Fruit fly (Drosophila melanogaster): ENCODE measurements around the gene CG18858.
"Not testable (repeated sequence)": the region's sequence is repeated elsewhere in the genome, so short reads cannot be mapped to it uniquely, and the experiment has no call there.

CG18858 gene

dm6 chr2L:20458975-20459374 lies at the start of gene CG18858, which contains the start of gene Cdc23:
Gene CG18858, minus strand, starts transcription at chr2L:20459075.
Gene Cdc23, plus strand, starts transcription at chr2L:20459342.
- not testable (repeated sequence) for TF ChIP-seq ttk, h, Myc (optimal IDR thresholded peaks at IDR 0.05)

dm6 chr2L:20494423-20495052 lies 35.7 kb upstream of the CG18858 start, which contains the start of gene CG34007:
Gene CG34007, plus strand, starts transcription at chr2L:20495030.
- no peak for TF ChIP-seq psq (optimal IDR thresholded peaks at IDR 0.05)

dm6 chr2L:20488128-20488527 lies 29.3 kb upstream of the CG18858 start:
- TF ChIP-seq Sin3A (optimal IDR thresholded peaks at IDR 0.05) (no peak), insv (optimal IDR thresholded peaks at IDR 0.05) (no peak), psq (optimal IDR thresholded peaks at IDR 0.05) (no peak)

- TF ChIP-seq Sin3A (optimal IDR thresholded peaks at IDR 0.05), result no peak
- TF ChIP-seq insv (optimal IDR thresholded peaks at IDR 0.05), result no peak
- TF ChIP-seq Myc (optimal IDR thresholded peaks at IDR 0.05), result no peak
- TF ChIP-seq psq (optimal IDR thresholded peaks at IDR 0.05), result no peak
- TF ChIP-seq ttk (optimal IDR thresholded peaks at IDR 0.05), result no peak
Measured at dm6 chr2L:20487723-20488122, 28.8 kb upstream of the CG18858 start.

dm6 chr2L:20486752-20487141 lies 27.9 kb upstream of the CG18858 start:
- TF ChIP-seq ttk (optimal IDR thresholded peaks at IDR 0.05) (no peak), Myc (optimal IDR thresholded peaks at IDR 0.05) (no peak), Sin3A (optimal IDR thresholded peaks at IDR 0.05) (no peak), h (optimal IDR thresholded peaks at IDR 0.05) (no peak), psq (optimal IDR thresholded peaks at IDR 0.05) (no peak), insv (optimal IDR thresholded peaks at IDR 0.05) (no peak)

dm6 chr2L:20486050-20486751 lies 27.3 kb upstream of the CG18858 start:
- no peak for TF ChIP-seq h (optimal IDR thresholded peaks at IDR 0.05)
- no peak for TF ChIP-seq insv (optimal IDR thresholded peaks at IDR 0.05)
- no peak for TF ChIP-seq ttk (optimal IDR thresholded peaks at IDR 0.05)
- no peak for TF ChIP-seq Sin3A (optimal IDR thresholded peaks at IDR 0.05)
- no peak for TF ChIP-seq psq (optimal IDR thresholded peaks at IDR 0.05)
- TF ChIP-seq Myc (optimal IDR thresholded peaks at IDR 0.05), result no peak

- TF ChIP-seq insv (optimal IDR thresholded peaks at IDR 0.05), result no peak
- no peak for TF ChIP-seq psq (optimal IDR thresholded peaks at IDR 0.05)
- no peak for TF ChIP-seq Myc (optimal IDR thresholded peaks at IDR 0.05)
- TF ChIP-seq h (optimal IDR thresholded peaks at IDR 0.05), result no peak
- TF ChIP-seq Sin3A (optimal IDR thresholded peaks at IDR 0.05), result no peak
- no peak for TF ChIP-seq ttk (optimal IDR thresholded peaks at IDR 0.05)
Measured at dm6 chr2L:20483603-20484002, 24.7 kb upstream of the CG18858 start.

- TF ChIP-seq insv (optimal IDR thresholded peaks at IDR 0.05) (no peak), psq (optimal IDR thresholded peaks at IDR 0.05) (no peak), ttk (optimal IDR thresholded peaks at IDR 0.05) (no peak), Myc (optimal IDR thresholded peaks at IDR 0.05) (no peak), h (optimal IDR thresholded peaks at IDR 0.05) (no peak)
Measured at dm6 chr2L:20481139-20481858, 22.4 kb upstream of the CG18858 start.

dm6 chr2L:20479694-20480093 lies 20.8 kb upstream of the CG18858 start:
- TF ChIP-seq Sin3A (optimal IDR thresholded peaks at IDR 0.05), result no peak
- no peak for TF ChIP-seq psq (optimal IDR thresholded peaks at IDR 0.05)
- no peak for TF ChIP-seq h (optimal IDR thresholded peaks at IDR 0.05)
- no peak for TF ChIP-seq insv (optimal IDR thresholded peaks at IDR 0.05)
- TF ChIP-seq Myc (optimal IDR thresholded peaks at IDR 0.05), result no peak
- no peak for TF ChIP-seq ttk (optimal IDR thresholded peaks at IDR 0.05)

dm6 chr2L:20478549-20479238 lies 19.8 kb upstream of the CG18858 start:
- TF ChIP-seq insv (optimal IDR thresholded peaks at IDR 0.05), result no peak
- TF ChIP-seq ttk (optimal IDR thresholded peaks at IDR 0.05), result no peak
- TF ChIP-seq Sin3A (optimal IDR thresholded peaks at IDR 0.05), result no peak
- TF ChIP-seq Myc (optimal IDR thresholded peaks at IDR 0.05), result no peak
- no peak for TF ChIP-seq psq (optimal IDR thresholded peaks at IDR 0.05)
- TF ChIP-seq h (optimal IDR thresholded peaks at IDR 0.05), result no peak

dm6 chr2L:20476718-20477277 lies 17.9 kb upstream of the CG18858 start:
- no peak for TF ChIP-seq h (optimal IDR thresholded peaks at IDR 0.05)

- TF ChIP-seq Sin3A (optimal IDR thresholded peaks at IDR 0.05), result no peak
- no peak for TF ChIP-seq insv (optimal IDR thresholded peaks at IDR 0.05)
- no peak for TF ChIP-seq Myc (optimal IDR thresholded peaks at IDR 0.05)
- TF ChIP-seq psq (optimal IDR thresholded peaks at IDR 0.05), result no peak
Measured at dm6 chr2L:20473285-20473684, 14.4 kb upstream of the CG18858 start, which contains the start of gene CG43233. Gene CG43233, minus strand, starts transcription at chr2L:20473385.
